Worm (Caenorhabditis elegans) whole organism, mixed stage, embryonic: ENCODE results near the gene F35A5.8.

Source experiments
- bed-3 ChIP-seq: fragments of 200-800 bp; sonication (Bioruptor generic); optimal IDR thresholded peaks from 3 replicates; lab custom pipeline; 2018; ENCODE audit warnings: mild to moderate bottlenecking, missing genetic modification characterization, moderate library complexity, missing compliant biosample characterization
- blmp-1 ChIP-seq: fragments of 150-350 bp; optimal IDR thresholded peaks from 2 replicates; lab custom pipeline; 2014; ENCODE audit warnings: missing biosample characterization, missing genetic modification characterization
- ceh-39 ChIP-seq: fragments of 150-350 bp; optimal IDR thresholded peaks from 2 replicates; lab custom pipeline; 2014; ENCODE audit warnings: missing biosample characterization, missing genetic modification characterization
- lin-13 ChIP-seq: fragments of 150-350 bp; optimal IDR thresholded peaks from 2 replicates; lab custom pipeline; 2014; ENCODE audit warnings: missing biosample characterization, missing genetic modification characterization
- mep-1 ChIP-seq: fragments of 150-350 bp; optimal IDR thresholded peaks from 2 replicates; lab custom pipeline; 2017; ENCODE audit warnings: missing biosample characterization, missing genetic modification reagents, missing genetic modification characterization, inconsistent platforms
- nhr-12 ChIP-seq: fragments of 150-350 bp; optimal IDR thresholded peaks from 2 replicates; lab custom pipeline; 2014; ENCODE audit warnings: missing biosample characterization, missing genetic modification characterization
- nhr-76 ChIP-seq: sonication (generic microtip); optimal IDR thresholded peaks from 2 replicates; lab custom pipeline; 2017; ENCODE audit warnings: missing biosample characterization, missing genetic modification characterization
- unc-120 ChIP-seq: sonication (generic microtip); optimal IDR thresholded peaks from 2 replicates; lab custom pipeline; 2017; ENCODE audit warnings: missing genetic modification characterization, missing compliant biosample characterization; ENCODE audit not compliant: poor library complexity, severe bottlenecking
- unc-62 ChIP-seq: fragments of 150-350 bp; optimal IDR thresholded peaks from 2 replicates; lab custom pipeline; 2014; ENCODE audit warnings: missing biosample characterization, missing genetic modification reagents, missing genetic modification characterization
- zip-8 ChIP-seq: fragments of 150-350 bp; optimal IDR thresholded peaks from 2 replicates; lab custom pipeline; 2014; ENCODE audit warnings: missing biosample characterization, missing genetic modification characterization

DNA sequence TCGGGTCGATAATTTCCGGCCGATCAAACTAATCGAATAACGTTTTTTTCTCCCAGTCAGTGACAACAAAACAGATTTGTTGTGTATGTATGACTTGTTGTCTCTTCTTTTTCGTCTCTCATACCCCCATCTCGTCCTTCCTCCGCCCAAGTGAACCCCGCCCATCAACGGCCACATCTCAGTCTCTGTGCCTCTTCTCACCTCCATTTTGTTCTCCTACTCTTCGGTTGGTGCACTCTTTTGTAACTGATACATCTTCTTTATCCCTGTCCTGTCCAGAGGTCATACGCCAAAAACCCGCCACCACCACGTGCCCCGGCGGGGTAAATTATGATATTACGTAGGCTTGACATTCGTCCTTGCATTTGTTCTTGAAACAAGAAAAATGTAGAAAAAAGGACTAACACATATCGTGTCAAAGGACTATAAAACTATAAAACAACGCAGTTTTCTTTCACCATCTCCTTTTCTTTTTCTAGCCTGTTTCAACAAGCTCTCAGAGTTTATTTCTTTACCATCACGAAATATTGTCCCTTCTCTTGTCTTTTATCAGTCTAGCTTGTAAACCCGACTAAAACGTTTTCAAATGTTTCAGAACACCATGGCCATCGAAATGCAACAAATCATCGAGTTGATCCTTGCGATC lies 15.7 kb downstream of the F35A5.8 start, which contains the start of gene pmpl-1:
- TF ChIP-seq mep-1, result no peak
- TF ChIP-seq nhr-12 (tag; lab: Kevin White, UChicago), result no peak
- TF ChIP-seq unc-120 (tag; lab: Kevin White, UChicago), result peak; percentile 49
- TF ChIP-seq ceh-39 (tag; lab: Kevin White, UChicago), result no peak
- no peak for TF ChIP-seq bed-3 (GFP tag; lab: Kevin White, UChicago)
- TF ChIP-seq lin-13, result no peak
- no peak for TF ChIP-seq zip-8 (tag; lab: Kevin White, UChicago)
- TF ChIP-seq blmp-1, result no peak
- TF ChIP-seq nhr-76, result no peak
- peak; percentile 69 for TF ChIP-seq unc-62 (GFP tag; lab: Kevin White, UChicago)
